Fruit fly (Drosophila melanogaster) whole organism, embryonic: Measurements from ENCODE around the gene Sgs1.
A peak's percentile ranks its signal among the peaks of the same experiment; 100 is the strongest.

Experiments used
- CG10431 ChIP-seq: fragments of 200-800 bp; sonication (Bioruptor generic); optimal IDR thresholded peaks from 3 replicates; lab custom pipeline; 2018; ENCODE audit warnings: missing biosample characterization, mild to moderate bottlenecking, missing genetic modification characterization
- CG12744 ChIP-seq: fragments of 200-800 bp; sonication (Bioruptor generic); optimal IDR thresholded peaks from 2 replicates; lab custom pipeline; 2016; ENCODE audit warnings: missing biosample characterization, missing genetic modification characterization
- CG13287 ChIP-seq: fragments of 200-800 bp; sonication (Bioruptor generic); IDR thresholded peaks from 2 replicates; pipeline ENCODE4 v1.3.6; 2022; ENCODE audit warnings: missing biosample characterization, missing genetic modification characterization; ENCODE audit not compliant: partially characterized antibody
- CG15514 ChIP-seq: fragments of 200-800 bp; sonication (Bioruptor generic); optimal IDR thresholded peaks from 3 replicates; lab custom pipeline; 2017; ENCODE audit warnings: missing biosample characterization, missing genetic modification characterization, mild to moderate bottlenecking, moderate library complexity, missing genetic modification reagents
- CG15601 ChIP-seq: fragments of 200-800 bp; sonication (Bioruptor generic); optimal IDR thresholded peaks from 3 replicates; lab custom pipeline; 2019; ENCODE audit warnings: missing biosample characterization, mild to moderate bottlenecking, missing genetic modification characterization, moderate library complexity
- CG1603 ChIP-seq: fragments of 200-800 bp; sonication (Bioruptor generic); optimal IDR thresholded peaks from 2 replicates; lab custom pipeline; 2019; ENCODE audit warnings: missing biosample characterization, mild to moderate bottlenecking, missing genetic modification characterization, moderate library complexity
- CG17186 ChIP-seq: fragments of 200-800 bp; sonication (Bioruptor generic); optimal IDR thresholded peaks from 3 replicates; lab custom pipeline; 2017; ENCODE audit warnings: missing biosample characterization, missing genetic modification reagents, missing genetic modification characterization
- CG17385 ChIP-seq: fragments of 200-800 bp; sonication (Bioruptor generic); optimal IDR thresholded peaks from 3 replicates; lab custom pipeline; 2018; ENCODE audit warnings: missing biosample characterization, mild to moderate bottlenecking, missing genetic modification characterization
- CG17568 ChIP-seq: fragments of 200-800 bp; sonication (Bioruptor generic); optimal IDR thresholded peaks from 2 replicates; lab custom pipeline; 2018; ENCODE audit warnings: missing biosample characterization, mild to moderate bottlenecking, missing genetic modification characterization, moderate library complexity
- CG2199 ChIP-seq: fragments of 200-800 bp; sonication (Bioruptor generic); IDR thresholded peaks from 3 replicates; pipeline ENCODE4 v1.3.6; 2022; ENCODE audit warnings: missing biosample characterization, missing genetic modification characterization
- CG30020 ChIP-seq: fragments of 200-800 bp; optimal IDR thresholded peaks from 2 replicates; lab custom pipeline; 2019; ENCODE audit warnings: missing biosample characterization, mild to moderate bottlenecking, missing genetic modification characterization, moderate library complexity
- CG32532 ChIP-seq: fragments of 200-800 bp; sonication (Bioruptor generic); IDR thresholded peaks from 2 replicates; pipeline ENCODE4 v1.3.6; 2022; ENCODE audit warnings: missing biosample characterization, missing genetic modification characterization
- CG3281 ChIP-seq: fragments of 200-800 bp; sonication (Bioruptor generic); optimal IDR thresholded peaks from 3 replicates; lab custom pipeline; 2017; ENCODE audit warnings: missing biosample characterization, mild to moderate bottlenecking, missing genetic modification characterization
- CG34376 ChIP-seq: fragments of 200-800 bp; sonication (Bioruptor generic); optimal IDR thresholded peaks from 2 replicates; lab custom pipeline; 2018; ENCODE audit warnings: missing biosample characterization, mild to moderate bottlenecking, missing genetic modification characterization
- CG34422 ChIP-seq: fragments of 200-800 bp; sonication (Bioruptor generic); IDR thresholded peaks from 3 replicates; pipeline ENCODE4 v1.3.6; 2022; ENCODE audit warnings: missing biosample characterization, missing genetic modification characterization
- CG3995 ChIP-seq: fragments of 200-800 bp; sonication (Bioruptor generic); optimal IDR thresholded peaks from 3 replicates; lab custom pipeline; 2016; ENCODE audit warnings: missing biosample characterization, missing genetic modification characterization
- CG4328 ChIP-seq: fragments of 200-800 bp; sonication (Bioruptor generic); optimal IDR thresholded peaks from 3 replicates; lab custom pipeline; 2017; ENCODE audit warnings: missing biosample characterization, missing genetic modification reagents, missing genetic modification characterization
- CG5953 ChIP-seq: fragments of 200-800 bp; sonication (Bioruptor generic); IDR thresholded peaks from 2 replicates; pipeline ENCODE4 v1.3.6; 2022; ENCODE audit warnings: missing biosample characterization, missing genetic modification characterization
- CG6813 ChIP-seq: fragments of 200-800 bp; sonication (Bioruptor generic); optimal IDR thresholded peaks from 2 replicates; lab custom pipeline; 2017; ENCODE audit warnings: missing biosample characterization, missing genetic modification characterization, mild to moderate bottlenecking, moderate library complexity, missing genetic modification reagents
- CG9797 ChIP-seq: fragments of 200-800 bp; sonication (Bioruptor generic); optimal IDR thresholded peaks from 3 replicates; lab custom pipeline; 2018; ENCODE audit warnings: missing biosample characterization, mild to moderate bottlenecking, missing genetic modification characterization
- CHES-1-like ChIP-seq: fragments of 200-800 bp; sonication (Bioruptor generic); optimal IDR thresholded peaks from 2 replicates; lab custom pipeline; 2016; ENCODE audit warnings: missing biosample characterization, missing genetic modification characterization
- CTCF ChIP-seq: fragments of 200-800 bp; sonication (Bioruptor generic); optimal IDR thresholded peaks from 2 replicates; lab custom pipeline; 2017; ENCODE audit warnings: missing biosample characterization, mild to moderate bottlenecking, missing genetic modification characterization, moderate library complexity
- Dip3 ChIP-seq: fragments of 200-800 bp; sonication (Bioruptor generic); optimal IDR thresholded peaks from 3 replicates; lab custom pipeline; 2016; ENCODE audit warnings: missing biosample characterization, missing genetic modification characterization
- Doc3 ChIP-seq: fragments of 200-800 bp; sonication (Bioruptor generic); IDR thresholded peaks from 3 replicates; pipeline ENCODE4 v1.3.6; 2022; ENCODE audit warnings: missing biosample characterization, missing genetic modification characterization; ENCODE audit not compliant: partially characterized antibody
- Ets65A ChIP-seq: fragments of 200-800 bp; sonication (Bioruptor generic); peaks from one replicate; lab custom pipeline; 2016; ENCODE audit warnings: missing biosample characterization, missing genetic modification characterization
- Ets97D ChIP-seq: fragments of 200-800 bp; sonication (Bioruptor generic); optimal IDR thresholded peaks from 3 replicates; lab custom pipeline; 2016; ENCODE audit warnings: missing biosample characterization, missing genetic modification characterization
- H2.0 ChIP-seq: fragments of 200-800 bp; sonication (Bioruptor generic); IDR thresholded peaks from 2 replicates; pipeline ENCODE4 v1.3.6; 2022; ENCODE audit warnings: missing biosample characterization, missing genetic modification characterization
- HmgZ ChIP-seq: fragments of 200-800 bp; sonication (Bioruptor generic); optimal IDR thresholded peaks from 2 replicates; lab custom pipeline; 2018; ENCODE audit warnings: missing biosample characterization, mild to moderate bottlenecking, missing genetic modification characterization
- Mad ChIP-seq: fragments of 200-800 bp; sonication (Bioruptor generic); optimal IDR thresholded peaks from 2 replicates; lab custom pipeline; 2016; ENCODE audit warnings: missing biosample characterization, missing genetic modification characterization
- Mrtf ChIP-seq: fragments of 200-800 bp; sonication (Bioruptor generic); IDR thresholded peaks from 3 replicates; pipeline ENCODE4 v1.3.6; 2022; ENCODE audit warnings: missing biosample characterization, missing genetic modification characterization
- Nf-YC ChIP-seq: fragments of 200-800 bp; optimal IDR thresholded peaks from 3 replicates; lab custom pipeline; 2019; ENCODE audit warnings: missing biosample characterization, mild to moderate bottlenecking, missing genetic modification characterization, moderate library complexity
- Opbp ChIP-seq: fragments of 200-800 bp; sonication (Bioruptor generic); IDR thresholded peaks from 3 replicates; pipeline ENCODE4 v1.3.6; 2022; ENCODE audit warnings: missing biosample characterization, missing genetic modification characterization; ENCODE audit not compliant: partially characterized antibody
- Poxn ChIP-seq: fragments of 200-800 bp; sonication (Bioruptor generic); IDR thresholded peaks from 2 replicates; pipeline ENCODE4 v1.3.6; 2022; ENCODE audit warnings: missing biosample characterization, missing genetic modification characterization
- Ptx1 ChIP-seq: fragments of 200-800 bp; sonication (Bioruptor generic); IDR thresholded peaks from 2 replicates; pipeline ENCODE4 v1.3.6; 2022; ENCODE audit warnings: missing biosample characterization, missing genetic modification characterization
- Scr ChIP-seq: fragments of 200-800 bp; sonication (Bioruptor generic); IDR thresholded peaks from 2 replicates; pipeline ENCODE4 v1.3.6; 2022; ENCODE audit warnings: missing biosample characterization, missing genetic modification characterization; ENCODE audit not compliant: partially characterized antibody
- Spps ChIP-seq: fragments of 200-800 bp; sonication (Bioruptor generic); optimal IDR thresholded peaks from 2 replicates; lab custom pipeline; 2018; ENCODE audit warnings: missing biosample characterization, mild to moderate bottlenecking, missing genetic modification characterization
- YL-1 ChIP-seq: fragments of 200-800 bp; sonication (Bioruptor generic); optimal IDR thresholded peaks from 3 replicates; lab custom pipeline; 2017; ENCODE audit warnings: missing biosample characterization, mild to moderate bottlenecking, missing genetic modification characterization
- caup ChIP-seq: fragments of 200-800 bp; sonication (Bioruptor generic); optimal IDR thresholded peaks from 3 replicates; lab custom pipeline; 2017; ENCODE audit warnings: missing biosample characterization, mild to moderate bottlenecking, missing genetic modification characterization, moderate library complexity; ENCODE audit not compliant: severe bottlenecking
- dmrt11E ChIP-seq: fragments of 200-800 bp; sonication (Bioruptor generic); optimal IDR thresholded peaks from 3 replicates; lab custom pipeline; 2018; ENCODE audit warnings: missing biosample characterization, mild to moderate bottlenecking, missing genetic modification characterization, moderate library complexity
- gfzf ChIP-seq: fragments of 200-800 bp; sonication (Bioruptor generic); optimal IDR thresholded peaks from 2 replicates; lab custom pipeline; 2016; ENCODE audit warnings: missing biosample characterization, mild to moderate bottlenecking, missing genetic modification characterization, moderate library complexity
- inv ChIP-seq: fragments of 200-800 bp; sonication (Bioruptor generic); IDR thresholded peaks from 2 replicates; pipeline ENCODE4 v1.3.6; 2022; ENCODE audit warnings: missing biosample characterization, missing genetic modification characterization; ENCODE audit not compliant: partially characterized antibody
- lilli ChIP-seq: fragments of 200-800 bp; sonication (Bioruptor generic); optimal IDR thresholded peaks from 3 replicates; lab custom pipeline; 2016; ENCODE audit warnings: missing biosample characterization, missing genetic modification characterization
- lola ChIP-seq, 3 experiments: fragments of >200 bp in 2 of 3; fragments of 200-800 bp in 1 of 3; sonication (Bioruptor generic) in 1 of 3; optimal IDR thresholded peaks; 2 replicates each; lab custom pipeline; 2017 to 2019; ENCODE audit warnings: missing biosample characterization in 3 of 3, missing genetic modification characterization in 3 of 3, mild to moderate bottlenecking in 1 of 3, moderate library complexity in 1 of 3
- phol ChIP-seq: fragments of 200-800 bp; sonication (Bioruptor generic); optimal IDR thresholded peaks from 3 replicates; lab custom pipeline; 2018; ENCODE audit warnings: missing biosample characterization, mild to moderate bottlenecking, missing genetic modification characterization, moderate library complexity
- sens ChIP-seq: fragments of 200-800 bp; sonication (Bioruptor generic); peaks from one replicate; lab custom pipeline; 2016; ENCODE audit warnings: missing biosample characterization, missing genetic modification characterization
- sens-2 ChIP-seq: fragments of 200-800 bp; sonication (Bioruptor generic); IDR thresholded peaks from 2 replicates; pipeline ENCODE4 v1.3.6; 2022; ENCODE audit warnings: missing biosample characterization, missing genetic modification characterization
- stwl ChIP-seq: fragments of 200-800 bp; sonication (Bioruptor generic); optimal IDR thresholded peaks from 3 replicates; lab custom pipeline; 2018; ENCODE audit warnings: missing biosample characterization, mild to moderate bottlenecking, missing genetic modification characterization, moderate library complexity
- unc-4 ChIP-seq: fragments of 200-800 bp; sonication (Bioruptor generic); IDR thresholded peaks from 2 replicates; pipeline ENCODE4 v1.3.6; 2022; ENCODE audit warnings: missing biosample characterization, missing genetic modification characterization; ENCODE audit not compliant: partially characterized antibody

Sgs1 gene

DNA sequence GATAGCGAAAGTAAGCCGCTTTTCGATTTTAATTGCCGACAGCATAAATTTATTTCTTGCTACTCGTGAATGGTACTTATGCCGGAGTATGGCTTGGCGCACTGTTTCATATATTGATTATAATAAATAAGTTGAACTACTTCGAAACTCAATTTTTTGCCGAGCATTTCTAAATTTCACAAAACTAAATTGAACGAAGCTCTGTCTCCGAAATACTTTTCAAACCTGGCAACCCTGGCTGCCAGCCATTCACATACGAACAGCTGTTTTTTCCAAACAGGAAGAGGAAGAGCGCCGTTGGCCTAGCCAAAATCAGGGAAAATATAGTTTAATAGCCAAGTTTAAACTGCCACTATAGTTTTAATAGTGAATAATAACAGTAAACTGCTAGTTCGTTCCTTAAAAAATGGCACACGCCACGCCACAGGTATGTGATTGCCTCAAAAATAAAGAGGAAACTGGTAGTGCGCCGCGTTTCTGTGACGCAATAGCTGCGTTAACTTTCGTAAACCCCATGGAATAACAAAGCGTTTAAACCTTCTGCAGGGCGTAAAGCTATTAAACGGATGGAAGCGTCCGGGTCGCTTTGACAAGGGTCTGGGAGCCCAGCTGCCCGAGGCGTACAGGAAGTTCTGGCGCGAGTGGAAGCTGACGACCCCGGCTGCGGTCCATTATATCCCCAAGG lies 36.7 kb downstream of the Sgs1 start, which contains the start of gene mRpL28:
TSS of gene mRpL28 (plus strand) at position 246 of the 685 bp plus-strand sequence.
- TF ChIP-seq Poxn (GFP tag; lab: Robert Waterston, UW) (no peak), CG4328 (GFP tag; lab: Kevin White, UChicago) (peak; percentile 18), HmgZ (tag; lab: Kevin White, UChicago) (peak; percentile 57), CG15514 (GFP tag; lab: Kevin White, UChicago) (peak; percentile 26), phol (tag; lab: Kevin White, UChicago) (peak; percentile 70), gfzf (GFP tag; lab: Kevin White, UChicago) (peak; percentile 13), Mad (GFP tag; lab: Kevin White, UChicago) (peak; percentile 18), CG34376 (peak; percentile 19), CG30020 (tag; lab: Kevin White, UChicago) (peak; percentile 39), Scr (peak; percentile 44; the same call in 1 of the 2 replicates), CG1603 (tag; lab: Kevin White, UChicago) (peak; percentile 42), caup (GFP tag; lab: Kevin White, UChicago) (no peak), dmrt11E (tag; lab: Kevin White, UChicago) (no peak), CG15601 (tag; lab: Kevin White, UChicago) (peak; percentile 21), sens (GFP tag; lab: Kevin White, UChicago) (peak; percentile 87), inv (GFP tag; lab: Robert Waterston, UW) (peak; percentile 19; the same call in 1 of the 2 replicates), stwl (tag; lab: Kevin White, UChicago) (peak; percentile 92), lola (GFP tag; optimal IDR thresholded peaks at IDR 0.05; lab: Kevin White, UChicago) (peak in 1 of 3 experiments; percentile 0), Mrtf (no peak), CTCF (GFP tag; lab: Kevin White, UChicago) (peak; percentile 3), CG6813 (GFP tag; lab: Kevin White, UChicago) (no peak), CG10431 (GFP tag; lab: Kevin White, UChicago) (peak; percentile 1), CG17385 (GFP tag; lab: Kevin White, UChicago) (peak; percentile 98), CG9797 (GFP tag; lab: Kevin White, UChicago) (peak; percentile 21), CG17568 (no peak), CG2199 (GFP tag; lab: Robert Waterston, UW) (no peak), CG3995 (GFP tag; lab: Kevin White, UChicago) (peak; percentile 29), Ptx1 (GFP tag; lab: Robert Waterston, UW) (0 out of 2 replicates have a peak, but pooled peaks have one; percentile 36), CG32532 (GFP tag; lab: Robert Waterston, UW) (peak; percentile 15; the same call in 1 of the 2 replicates), CG5953 (GFP tag; lab: Robert Waterston, UW) (no peak), CG17186 (GFP tag; lab: Kevin White, UChicago) (peak; percentile 10), Doc3 (peak; percentile 21; the same call in 1 of the 3 replicates), Spps (no peak), CHES-1-like (peak; percentile 27), CG13287 (GFP tag; lab: Robert Waterston, UW) (peak; percentile 72; the same call in 1 of the 2 replicates), Ets65A (GFP tag; lab: Kevin White, UChicago) (peak; percentile 14), CG12744 (GFP tag; lab: Kevin White, UChicago) (no peak), CG3281 (GFP tag; lab: Kevin White, UChicago) (peak; percentile 46), H2.0 (no peak), sens-2 (GFP tag; lab: Robert Waterston, UW) (no peak), Ets97D (GFP tag; lab: Kevin White, UChicago) (peak; percentile 30), YL-1 (GFP tag; lab: Kevin White, UChicago) (peak; percentile 89), lilli (GFP tag; lab: Kevin White, UChicago) (peak; percentile 12), unc-4 (GFP tag; lab: Robert Waterston, UW) (peak; percentile 54), Nf-YC (tag; lab: Kevin White, UChicago) (peak; percentile 40), Dip3 (peak; percentile 26), Opbp (GFP tag; lab: Robert Waterston, UW) (peak; percentile 40; the same call in 1 of the 3 replicates), CG34422 (peak; percentile 11; the same call in 1 of the 3 replicates)
